Worm (Caenorhabditis elegans) whole organism, late embryonic: Measurements from ENCODE around the gene C45B11.5.

ENCODE experiments used
- C08G9.2 ChIP-seq: sonication (generic microtip); optimal IDR thresholded peaks from 2 replicates; lab custom pipeline; 2016; ENCODE audit warnings: mild to moderate bottlenecking, missing genetic modification characterization, moderate library complexity, missing compliant biosample characterization
- C38D4.7 ChIP-seq: fragments of 200-800 bp; sonication (Bioruptor generic); optimal IDR thresholded peaks from 2 replicates; lab custom pipeline; 2018; ENCODE audit warnings: mild to moderate bottlenecking, missing genetic modification characterization, moderate library complexity, missing compliant biosample characterization
- T23F11.4 ChIP-seq: fragments of 200-800 bp; sonication (Bioruptor generic); optimal IDR thresholded peaks from 2 replicates; lab custom pipeline; 2018; ENCODE audit warnings: mild to moderate bottlenecking, missing genetic modification characterization, missing compliant biosample characterization
- ceh-18 ChIP-seq: sonication (generic microtip); optimal IDR thresholded peaks from 2 replicates; lab custom pipeline; 2016; ENCODE audit warnings: missing genetic modification characterization, missing compliant biosample characterization
- ceh-24 ChIP-seq: sonication (generic microtip); optimal IDR thresholded peaks from 2 replicates; lab custom pipeline; 2016; ENCODE audit warnings: mild to moderate bottlenecking, missing genetic modification characterization, missing compliant biosample characterization
- ceh-31 ChIP-seq: sonication (generic microtip); optimal IDR thresholded peaks from 2 replicates; lab custom pipeline; 2016; ENCODE audit warnings: missing genetic modification characterization, missing compliant biosample characterization
- ceh-34 ChIP-seq: sonication (generic microtip); optimal IDR thresholded peaks from 2 replicates; lab custom pipeline; 2016; ENCODE audit warnings: mild to moderate bottlenecking, missing genetic modification characterization, missing compliant biosample characterization
- ceh-48 ChIP-seq: sonication (generic microtip); optimal IDR thresholded peaks from 2 replicates; lab custom pipeline; 2016; ENCODE audit warnings: missing genetic modification characterization, inconsistent platforms, missing compliant biosample characterization
- ceh-6 ChIP-seq: fragments of 200-800 bp; sonication (Bioruptor generic); optimal IDR thresholded peaks from 2 replicates; lab custom pipeline; 2018; ENCODE audit warnings: mild to moderate bottlenecking, missing genetic modification characterization, missing compliant biosample characterization
- ceh-9 ChIP-seq: sonication (generic microtip); optimal IDR thresholded peaks from 2 replicates; lab custom pipeline; 2016; ENCODE audit warnings: mild to moderate bottlenecking, missing genetic modification characterization, inconsistent platforms, missing compliant biosample characterization
- dmd-4 ChIP-seq: sonication (generic microtip); optimal IDR thresholded peaks from 2 replicates; lab custom pipeline; 2016; ENCODE audit warnings: borderline replicate concordance, missing genetic modification characterization, missing compliant biosample characterization
- dve-1 ChIP-seq: sonication (generic microtip); optimal IDR thresholded peaks from 2 replicates; lab custom pipeline; 2017; ENCODE audit warnings: antibody characterized with exemption, mild to moderate bottlenecking, missing genetic modification characterization, missing compliant biosample characterization
- elt-2 ChIP-seq: sonication (generic microtip); optimal IDR thresholded peaks from 2 replicates; lab custom pipeline; 2016; ENCODE audit warnings: missing genetic modification reagents, missing genetic modification characterization, missing compliant biosample characterization
- elt-4 ChIP-seq: sonication (generic microtip); optimal IDR thresholded peaks from 2 replicates; lab custom pipeline; 2016; ENCODE audit warnings: missing genetic modification characterization, missing compliant biosample characterization
- fkh-10 ChIP-seq: fragments of 150-350 bp; optimal IDR thresholded peaks from 2 replicates; lab custom pipeline; 2014; ENCODE audit warnings: missing biosample characterization, missing genetic modification reagents, missing genetic modification characterization
- fkh-6 ChIP-seq: sonication (generic microtip); optimal IDR thresholded peaks from 2 replicates; lab custom pipeline; 2016; ENCODE audit warnings: missing genetic modification characterization, missing compliant biosample characterization
- gmeb-2 ChIP-seq: sonication (generic microtip); optimal IDR thresholded peaks from 2 replicates; lab custom pipeline; 2016; ENCODE audit warnings: missing genetic modification characterization, inconsistent platforms, missing compliant biosample characterization
- hlh-13 ChIP-seq: fragments of 200-800 bp; sonication (Bioruptor generic); optimal IDR thresholded peaks from 2 replicates; lab custom pipeline; 2018; ENCODE audit warnings: mild to moderate bottlenecking, missing genetic modification characterization, missing compliant biosample characterization
- hlh-8 ChIP-seq: sonication (generic microtip); optimal IDR thresholded peaks from 2 replicates; lab custom pipeline; 2016; ENCODE audit warnings: missing genotype, missing genetic modification characterization, missing compliant biosample characterization
- lim-6 ChIP-seq: sonication (generic microtip); optimal IDR thresholded peaks from 2 replicates; lab custom pipeline; 2016; ENCODE audit warnings: missing genetic modification characterization, missing compliant biosample characterization
- nhr-232 ChIP-seq: sonication (generic microtip); optimal IDR thresholded peaks from 2 replicates; lab custom pipeline; 2016; ENCODE audit warnings: missing genetic modification characterization, missing compliant biosample characterization
- npax-4 ChIP-seq: sonication (generic microtip); optimal IDR thresholded peaks from 2 replicates; lab custom pipeline; 2016; ENCODE audit warnings: missing genetic modification characterization, missing compliant biosample characterization
- pat-9 ChIP-seq: fragments of 200-800 bp; sonication (Bioruptor generic); optimal IDR thresholded peaks from 2 replicates; lab custom pipeline; 2018; ENCODE audit warnings: mild to moderate bottlenecking, missing genetic modification characterization, moderate library complexity, missing compliant biosample characterization
- pha-2 ChIP-seq: sonication (generic microtip); optimal IDR thresholded peaks from 2 replicates; lab custom pipeline; 2017; ENCODE audit warnings: mild to moderate bottlenecking, missing genetic modification characterization, missing compliant biosample characterization
- pha-4 ChIP-seq: fragments of 150-350 bp; optimal IDR thresholded peaks from 2 replicates; lab custom pipeline; 2018; ENCODE audit warnings: missing biosample characterization, missing genetic modification reagents, missing genetic modification characterization
- pqm-1 ChIP-seq: sonication (generic microtip); optimal IDR thresholded peaks from 2 replicates; lab custom pipeline; 2016; ENCODE audit warnings: missing genetic modification characterization, missing compliant biosample characterization
- pros-1 ChIP-seq: fragments of 150-350 bp; optimal IDR thresholded peaks from 2 replicates; lab custom pipeline; 2014; ENCODE audit warnings: missing biosample characterization, missing genetic modification reagents, missing genetic modification characterization
- sox-4 ChIP-seq: sonication (generic microtip); optimal IDR thresholded peaks from 2 replicates; lab custom pipeline; 2017; ENCODE audit warnings: mild to moderate bottlenecking, missing genetic modification characterization, inconsistent platforms, missing compliant biosample characterization
- syd-9 ChIP-seq: sonication (generic microtip); optimal IDR thresholded peaks from 2 replicates; lab custom pipeline; 2016; ENCODE audit warnings: mild to moderate bottlenecking, missing genetic modification characterization, moderate library complexity, missing compliant biosample characterization
- tbx-2 ChIP-seq: sonication (generic microtip); optimal IDR thresholded peaks from 2 replicates; lab custom pipeline; 2016; ENCODE audit warnings: missing genetic modification characterization, missing compliant biosample characterization
- tbx-7 ChIP-seq: sonication (generic microtip); optimal IDR thresholded peaks from 2 replicates; lab custom pipeline; 2016; ENCODE audit warnings: missing genotype, missing genetic modification characterization, missing compliant biosample characterization
- ttx-3 ChIP-seq: sonication (generic microtip); optimal IDR thresholded peaks from 2 replicates; lab custom pipeline; 2016; ENCODE audit warnings: missing genetic modification reagents, missing genetic modification characterization, missing compliant biosample characterization
- unc-55 ChIP-seq: sonication (generic microtip); optimal IDR thresholded peaks from 2 replicates; lab custom pipeline; 2017; ENCODE audit warnings: missing biosample characterization, missing genetic modification reagents, missing genetic modification characterization
- unc-86 ChIP-seq: sonication (generic microtip); optimal IDR thresholded peaks from 2 replicates; lab custom pipeline; 2016; ENCODE audit warnings: missing genetic modification characterization, missing compliant biosample characterization
- ztf-16 ChIP-seq: sonication (generic microtip); optimal IDR thresholded peaks from 2 replicates; lab custom pipeline; 2017; ENCODE audit warnings: missing genetic modification characterization, missing compliant biosample characterization

Gene C45B11.5

DNA sequence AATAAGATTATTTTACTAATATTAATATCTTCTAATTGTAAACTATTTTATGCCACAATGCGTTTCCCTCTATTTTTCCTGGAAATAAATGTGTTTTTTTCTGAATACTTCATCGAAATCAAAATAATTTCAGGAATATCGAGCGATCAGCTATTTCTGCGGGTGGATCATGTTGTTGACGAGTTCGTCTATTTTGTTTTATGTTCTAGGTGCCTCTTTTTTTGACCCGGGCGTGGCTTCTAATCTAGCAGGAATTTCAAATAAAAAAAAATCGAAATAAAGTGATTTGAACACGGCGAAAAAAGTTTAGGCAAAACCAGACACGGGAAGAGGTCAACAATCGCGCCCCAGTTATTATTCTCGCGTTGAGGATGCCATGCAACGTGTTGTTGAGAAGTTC is 10.3 kb downstream of the C45B11.5 start, which contains the start of gene T04C12.33:
Gene T04C12.33 (plus strand): TSS at position 301 of the 400 bp plus-strand sequence.
- TF ChIP-seq C08G9.2 (tag; lab: Kevin White, UChicago) (no peak), dmd-4 (tag; lab: Kevin White, UChicago) (no peak), ceh-48 (tag; lab: Kevin White, UChicago) (no peak), syd-9 (no peak), fkh-10 (no peak), C38D4.7 (no peak), pat-9 (tag; lab: Kevin White, UChicago) (no peak), sox-4 (no peak), ceh-18 (no peak), ceh-31 (tag; lab: Kevin White, UChicago) (no peak), gmeb-2 (tag; lab: Kevin White, UChicago) (no peak), ceh-6 (GFP tag; lab: Kevin White, UChicago) (no peak)

DNA sequence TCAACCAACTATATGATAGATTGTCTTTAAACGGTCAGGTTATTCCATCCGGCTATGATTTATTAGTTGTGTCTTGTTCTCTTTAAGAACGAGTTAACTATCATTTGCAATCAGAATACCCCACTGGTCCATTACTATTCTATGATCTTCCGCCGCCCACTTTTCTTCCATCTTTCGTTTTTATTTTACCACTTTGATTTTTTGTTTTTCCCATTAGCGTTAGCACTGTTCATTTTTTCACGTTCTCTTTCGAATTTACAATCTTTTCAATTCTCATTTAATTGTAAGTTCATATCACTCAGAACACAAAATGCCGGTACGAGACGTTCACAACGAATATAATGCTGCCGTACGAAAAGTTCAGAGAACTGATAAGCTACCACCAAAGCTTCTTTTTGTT is 12.2 kb downstream of the C45B11.5 start, which contains the start of gene T04C12.7:
Gene T04C12.7 (plus strand): TSS at position 301 of the 400 bp plus-strand sequence.
- TF ChIP-seq tbx-7 (tag; lab: Kevin White, UChicago) (no peak), T23F11.4 (no peak), ceh-34 (tag; lab: Kevin White, UChicago) (no peak), pha-4 (tag; lab: Kevin White, UChicago) (no peak), unc-55 (GFP tag; lab: Kevin White, UChicago) (no peak), dve-1 (tag; lab: Kevin White, UChicago) (no peak), dmd-4 (tag; lab: Kevin White, UChicago) (no peak), nhr-232 (tag; lab: Kevin White, UChicago) (no peak), ceh-6 (GFP tag; lab: Kevin White, UChicago) (no peak), elt-4 (tag; lab: Kevin White, UChicago) (no peak), pqm-1 (tag; lab: Kevin White, UChicago) (no peak), npax-4 (tag; lab: Kevin White, UChicago) (no peak), unc-86 (tag; lab: Kevin White, UChicago) (no peak), tbx-2 (tag; lab: Kevin White, UChicago) (no peak), elt-2 (no peak)

DNA sequence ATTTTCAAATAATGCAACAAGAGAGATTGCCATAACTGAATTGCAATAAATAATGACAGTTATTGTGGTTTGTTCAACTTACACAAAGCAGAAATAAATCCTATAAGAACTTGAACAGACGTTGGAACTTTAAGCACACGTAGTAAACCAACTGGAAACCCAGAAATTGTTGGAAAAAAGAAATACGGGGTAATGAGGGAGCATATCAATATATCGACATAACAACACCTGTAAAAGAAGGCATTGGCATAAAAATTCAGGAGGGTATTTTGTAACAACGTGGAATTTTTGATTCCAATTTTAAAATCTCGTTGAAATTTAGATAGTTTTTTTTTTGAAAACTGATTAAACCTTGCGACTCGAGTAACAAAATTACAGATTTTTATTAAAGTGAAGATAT is 14.9 kb downstream of the C45B11.5 start:
- TF ChIP-seq nhr-232 (tag; lab: Kevin White, UChicago), result no peak

DNA sequence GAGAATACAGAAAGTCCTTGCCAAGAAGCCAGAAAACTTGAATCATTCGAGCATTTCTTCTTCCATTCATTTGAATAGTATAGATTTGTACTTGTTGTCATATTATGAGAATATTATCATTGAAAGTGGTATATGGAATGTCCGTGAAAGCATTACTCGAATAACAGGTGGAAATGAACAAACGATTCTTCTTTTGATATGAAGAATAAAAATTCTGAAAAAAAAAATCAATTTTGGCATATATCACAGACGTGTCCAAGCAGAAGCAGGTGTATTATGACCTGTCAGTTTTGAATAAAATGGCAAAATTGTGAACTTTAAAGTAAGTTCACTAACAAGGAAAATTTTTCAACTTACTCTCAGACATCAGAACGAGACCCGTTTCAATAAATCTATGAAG is 15.4 kb downstream of the C45B11.5 start, which contains the start of gene srh-75:
Gene srh-75 (minus strand): TSS at position 101 of the 400 bp plus-strand sequence.
- TF ChIP-seq ceh-24 (tag; lab: Kevin White, UChicago) (no peak), ceh-31 (tag; lab: Kevin White, UChicago) (no peak), fkh-6 (tag; lab: Kevin White, UChicago) (no peak), pha-2 (no peak), syd-9 (no peak), lim-6 (tag; lab: Kevin White, UChicago) (no peak), ceh-9 (tag; lab: Kevin White, UChicago) (no peak), hlh-13 (no peak), hlh-8 (tag; lab: Kevin White, UChicago) (no peak), tbx-2 (tag; lab: Kevin White, UChicago) (no peak), ztf-16 (tag; lab: Kevin White, UChicago) (no peak), elt-2 (no peak), ceh-34 (tag; lab: Kevin White, UChicago) (no peak), ttx-3 (no peak), pros-1 (tag; lab: Kevin White, UChicago) (no peak), C08G9.2 (tag; lab: Kevin White, UChicago) (no peak)
